Worm (Caenorhabditis elegans) whole organism, midembryonic: ENCODE data around the gene lurp-4.

Experiments used
- cog-1 ChIP-seq: sonication (generic microtip); optimal IDR thresholded peaks from 2 replicates; lab custom pipeline; 2016; ENCODE audit warnings: missing genetic modification characterization, missing compliant biosample characterization
- flt-1 ChIP-seq: fragments of 200-800 bp; sonication (Bioruptor generic); IDR thresholded peaks from 2 replicates; pipeline ENCODE4 v1.3.6; 2022; ENCODE audit warnings: missing genetic modification characterization, missing compliant biosample characterization
- med-1 ChIP-seq: sonication (generic microtip); optimal IDR thresholded peaks from 2 replicates; lab custom pipeline; 2017; ENCODE audit warnings: missing genetic modification characterization, mild to moderate bottlenecking, missing compliant biosample characterization, antibody characterized with exemption, missing genetic modification reagents; ENCODE audit not compliant: insufficient read depth
- tab-1 ChIP-seq: fragments of 200-800 bp; sonication (Bioruptor generic); IDR thresholded peaks from 2 replicates; pipeline ENCODE4 v1.3.6; 2022; ENCODE audit warnings: missing genetic modification characterization, missing compliant biosample characterization

ce11 chrV:13105840-13106429, 13.5 kb downstream of the lurp-4 start:
- TF ChIP-seq med-1 (GFP tag; lab: Kevin White, UChicago) = no peak
- no peak for TF ChIP-seq tab-1 (GFP tag; lab: Robert Waterston, UW)
- TF ChIP-seq cog-1 (tag; lab: Kevin White, UChicago) = no peak
- no peak for TF ChIP-seq flt-1 (GFP tag; lab: Robert Waterston, UW)
